Fruit fly (Drosophila melanogaster) Kc167 (cell line): ENCODE measurements around the gene CG31917.

Experiments
- Myc ChIP-seq: fragments of >200 bp; optimal IDR thresholded peaks from 2 replicates; lab custom pipeline; 2017; ENCODE audit warnings: missing external identifiers
- Sin3A ChIP-seq: fragments of >200 bp; optimal IDR thresholded peaks from 2 replicates; lab custom pipeline; 2018; ENCODE audit warnings: missing external identifiers
- h ChIP-seq: fragments of >200 bp; optimal IDR thresholded peaks from 3 replicates; lab custom pipeline; 2018; ENCODE audit warnings: missing external identifiers
- insv ChIP-seq: fragments of >200 bp; optimal IDR thresholded peaks from 3 replicates; lab custom pipeline; 2018; ENCODE audit warnings: missing external identifiers
- psq ChIP-seq: fragments of >200 bp; optimal IDR thresholded peaks from 2 replicates; lab custom pipeline; 2017; ENCODE audit warnings: missing external identifiers
- ttk ChIP-seq: sonication (Bioruptor generic); optimal IDR thresholded peaks from 2 replicates; lab custom pipeline; 2017; ENCODE audit warnings: missing external identifiers

Gene CG31917

dm6 chr2L:4965420-4965819, 45.2 kb downstream of the CG31917 start, which contains the start of gene CG34125:
Gene CG34125 (plus strand): TSS chr2L:4965673.
- TF ChIP-seq psq (lab: Kevin White, UChicago) (no peak), h (no peak), insv (lab: Kevin White, UChicago) (no peak), ttk (lab: Kevin White, UChicago) (no peak), Myc (lab: Kevin White, UChicago) (no peak), Sin3A (lab: Kevin White, UChicago) (no peak)
